Fruit fly (Drosophila melanogaster) whole organism, adult: ENCODE measurements around the gene rno.

Source experiments
- CG11617 ChIP-seq: fragments of 200-800 bp; sonication (Bioruptor generic); optimal IDR thresholded peaks from 2 replicates; lab custom pipeline; 2017; ENCODE audit warnings: mild to moderate bottlenecking, missing biosample characterization, missing genetic modification reagents, missing genetic modification characterization
- CG12768 ChIP-seq: fragments of 200-800 bp; sonication (Bioruptor generic); optimal IDR thresholded peaks from 2 replicates; lab custom pipeline; 2017; ENCODE audit warnings: missing biosample characterization, missing genetic modification characterization, mild to moderate bottlenecking, moderate library complexity, missing genetic modification reagents
- CG1620 ChIP-seq: fragments of 200-800 bp; sonication (Bioruptor generic); optimal IDR thresholded peaks from 2 replicates; lab custom pipeline; 2016; ENCODE audit warnings: missing biosample characterization, missing genetic modification characterization
- Clk ChIP-seq: fragments of 200-800 bp; sonication (Bioruptor generic); optimal IDR thresholded peaks from 2 replicates; lab custom pipeline; 2017; ENCODE audit warnings: missing biosample characterization, missing genetic modification characterization
- Crg-1 ChIP-seq: fragments of 200-800 bp; sonication (Bioruptor generic); optimal IDR thresholded peaks from 2 replicates; lab custom pipeline; 2016; ENCODE audit warnings: missing biosample characterization, missing genetic modification characterization
- Hr96 ChIP-seq: fragments of 200-800 bp; sonication (Bioruptor generic); optimal IDR thresholded peaks from 2 replicates; lab custom pipeline; 2016; ENCODE audit warnings: missing biosample characterization, missing genetic modification characterization
- kay ChIP-seq: fragments of 200-800 bp; sonication (Bioruptor generic); peaks from one replicate; lab custom pipeline; 2016; ENCODE audit warnings: missing biosample characterization, missing genetic modification characterization, borderline replicate concordance
- ovo ChIP-seq: fragments of 200-800 bp; sonication (Bioruptor generic); optimal IDR thresholded peaks from 2 replicates; lab custom pipeline; 2016; ENCODE audit warnings: missing biosample characterization, missing genetic modification characterization
- tj ChIP-seq: fragments of 200-800 bp; sonication (Bioruptor generic); optimal IDR thresholded peaks from 3 replicates; lab custom pipeline; 2017; ENCODE audit warnings: missing biosample characterization, mild to moderate bottlenecking, missing genetic modification characterization, moderate library complexity

- no peak for TF ChIP-seq Clk (GFP tag; lab: Kevin White, UChicago)
- TF ChIP-seq CG1620 (GFP tag; lab: Kevin White, UChicago): no peak
- TF ChIP-seq Crg-1: no peak
- no peak for TF ChIP-seq kay (GFP tag; lab: Kevin White, UChicago)
- TF ChIP-seq Hr96 (GFP tag; lab: Kevin White, UChicago): no peak
- TF ChIP-seq ovo (GFP tag; lab: Kevin White, UChicago): no peak
- TF ChIP-seq tj: no peak
- TF ChIP-seq CG12768 (GFP tag; lab: Kevin White, UChicago): no peak
- TF ChIP-seq CG11617 (GFP tag; lab: Kevin White, UChicago): no peak
These were observed 32.8 kb downstream of the rno start for dm6 chr3L:166789-167132.
